Worm (Caenorhabditis elegans) whole organism, L3 larva: ENCODE measurements around the gene mig-2.

Source experiments
- R02D3.7 ChIP-seq: fragments of 150-350 bp; optimal IDR thresholded peaks from 2 replicates; lab custom pipeline; 2014; ENCODE audit warnings: missing biosample characterization, missing genetic modification characterization
- ceh-82 ChIP-seq: fragments of 150-350 bp; optimal IDR thresholded peaks from 2 replicates; lab custom pipeline; 2014; ENCODE audit warnings: missing biosample characterization, missing genetic modification characterization
- egl-5 ChIP-seq: fragments of 150-350 bp; optimal IDR thresholded peaks from 2 replicates; lab custom pipeline; 2017; ENCODE audit warnings: missing biosample characterization, missing genetic modification reagents, missing genetic modification characterization, inconsistent platforms
- nhr-237 ChIP-seq: fragments of 150-350 bp; optimal IDR thresholded peaks from 2 replicates; lab custom pipeline; 2014; ENCODE audit warnings: missing biosample characterization, missing genetic modification characterization
- nhr-67 ChIP-seq: fragments of 150-350 bp; optimal IDR thresholded peaks from 2 replicates; lab custom pipeline; 2014; ENCODE audit warnings: missing biosample characterization, missing genetic modification characterization
- nhr-77 ChIP-seq: fragments of 150-350 bp; optimal IDR thresholded peaks from 2 replicates; lab custom pipeline; 2014; ENCODE audit warnings: missing biosample characterization, missing genetic modification characterization
- snpc-4 ChIP-seq: fragments of 150-350 bp; optimal IDR thresholded peaks from 2 replicates; lab custom pipeline; 2014; ENCODE audit warnings: missing biosample characterization, missing genetic modification characterization
- unc-62 ChIP-seq: fragments of 150-350 bp; sonication (generic microtip); optimal IDR thresholded peaks from 4 replicates; lab custom pipeline; 2014; ENCODE audit warnings: missing biosample characterization, missing genetic modification reagents, missing genetic modification characterization
- ztf-11 ChIP-seq: fragments of 150-350 bp; optimal IDR thresholded peaks from 2 replicates; lab custom pipeline; 2014; ENCODE audit warnings: missing biosample characterization, missing genetic modification characterization

DNA sequence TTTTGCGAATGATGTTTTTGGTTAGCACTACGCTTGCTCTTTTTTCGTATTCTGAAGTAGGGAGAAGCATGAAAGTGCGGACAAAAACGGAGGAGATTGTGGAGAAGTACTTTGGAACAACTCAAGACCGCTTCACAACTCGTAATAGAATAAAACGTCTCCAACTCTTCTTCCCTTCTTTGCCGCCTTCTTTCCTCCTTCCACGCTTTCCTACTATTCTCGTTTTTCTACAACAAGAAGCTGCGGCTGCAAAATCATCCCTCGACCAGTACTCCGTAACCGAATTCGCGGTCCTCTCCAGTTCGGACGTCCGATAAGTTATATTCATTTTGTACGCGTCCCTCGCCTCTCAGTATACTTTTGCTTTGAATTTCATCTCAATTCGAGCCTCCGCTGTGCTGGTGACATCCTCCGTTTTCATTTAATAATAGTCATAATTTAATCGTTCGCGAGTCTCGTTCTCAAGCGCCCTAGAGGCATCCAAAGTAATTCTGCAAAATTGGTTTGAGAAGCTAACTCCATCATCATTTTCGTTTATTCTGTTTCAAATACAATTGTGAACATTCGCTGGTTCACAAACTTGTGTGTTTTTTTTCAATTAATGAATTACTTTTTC, 21.4 kb downstream of the mig-2 start:
- TF ChIP-seq ceh-82 (tag; lab: Kevin White, UChicago) (no peak), egl-5 (no peak), nhr-77 (tag; lab: Kevin White, UChicago) (no peak), nhr-237 (tag; lab: Kevin White, UChicago) (no peak), ztf-11 (no peak), R02D3.7 (no peak), snpc-4 (tag; lab: Kevin White, UChicago) (no peak), unc-62 (GFP tag; lab: Kevin White, UChicago) (no peak), nhr-67 (tag; lab: Kevin White, UChicago) (no peak)
